Worm (Caenorhabditis elegans): ENCODE measurements around the gene ule-5.

The ule-5 gene

ce11 chrX:11909168-11909567 lies 26.2 kb downstream of the ule-5 start:
- TF ChIP-seq elt-2 (tag; optimal IDR thresholded peaks at IDR 0.05) (peak; percentile 89), pqm-1 (tag; optimal IDR thresholded peaks at IDR 0.05) (peak; percentile 80), tbx-2 (tag; optimal IDR thresholded peaks at IDR 0.05) (no peak), lin-39 (tag; optimal IDR thresholded peaks at IDR 0.05) (no peak), zag-1 (tag; optimal IDR thresholded peaks at IDR 0.05) (no peak), mml-1 (tag; optimal IDR thresholded peaks at IDR 0.05) (no peak), skn-1 (tag; optimal IDR thresholded peaks at IDR 0.05) (peak; percentile 7), daf-12 (tag; optimal IDR thresholded peaks at IDR 0.05) (no peak), jun-1 (tag; optimal IDR thresholded peaks at IDR 0.05) (no peak), nhr-23 (tag; optimal IDR thresholded peaks at IDR 0.05) (no peak), lin-15B (tag; optimal IDR thresholded peaks at IDR 0.05) (no peak), nfya-1 (tag; optimal IDR thresholded peaks at IDR 0.05; ENCODE audit: insufficient read depth) (no peak), fkh-10 (GFP tag; optimal IDR thresholded peaks at IDR 0.05) (no peak), R02D3.7 (tag; optimal IDR thresholded peaks at IDR 0.05) (no peak), pha-4 (tag; optimal IDR thresholded peaks at IDR 0.05) (peak; percentile 37), lsy-12 (tag; optimal IDR thresholded peaks at IDR 0.05) (no peak), snpc-4 (tag; optimal IDR thresholded peaks at IDR 0.05) (no peak), ZK546.5 (tag; optimal IDR thresholded peaks at IDR 0.05) (no peak)

- TF ChIP-seq elt-2 (tag; optimal IDR thresholded peaks at IDR 0.05) (peak; percentile 73), nhr-76 (tag; optimal IDR thresholded peaks at IDR 0.05) (no peak)
These were observed 27.1 kb downstream of the ule-5 start, which contains the start of gene Y62H9A.15 for ce11 chrX:11910046-11910445. TSS of gene Y62H9A.15 (minus strand) at chrX:11910145.

ce11 chrX:11913824-11914223 lies 30.9 kb downstream of the ule-5 start, which contains the start of gene Y62H9A.12:
TSS of gene Y62H9A.12 (plus strand) at chrX:11914124.
- no peak for TF ChIP-seq ZK546.5 (tag; optimal IDR thresholded peaks at IDR 0.05)
- no peak for TF ChIP-seq skn-1 (tag; optimal IDR thresholded peaks at IDR 0.05)
- TF ChIP-seq R02D3.7 (tag; optimal IDR thresholded peaks at IDR 0.05), result no peak
- no peak for TF ChIP-seq ceh-9 (tag; optimal IDR thresholded peaks at IDR 0.05)
- no peak for TF ChIP-seq nhr-43 (tag; optimal IDR thresholded peaks at IDR 0.05; ENCODE audit: poor library complexity, severe bottlenecking)
- no peak for TF ChIP-seq ceh-82 (tag; optimal IDR thresholded peaks at IDR 0.05)
- TF ChIP-seq ceh-16 (tag; optimal IDR thresholded peaks at IDR 0.05), result no peak
- no peak for TF ChIP-seq fkh-2 (tag; optimal IDR thresholded peaks at IDR 0.05)
- TF ChIP-seq nhr-23 (tag; optimal IDR thresholded peaks at IDR 0.05), result no peak
- TF ChIP-seq hmg-11 (tag; optimal IDR thresholded peaks at IDR 0.05), result no peak
- TF ChIP-seq pha-4 (tag; optimal IDR thresholded peaks at IDR 0.05), result no peak
- no peak for TF ChIP-seq snpc-4 (tag; optimal IDR thresholded peaks at IDR 0.05)

ce11 chrX:11916705-11917104 lies 33.8 kb downstream of the ule-5 start, which contains the start of gene Y62H9A.13:
TSS of gene Y62H9A.13 (plus strand) at chrX:11917005.
- TF ChIP-seq ceh-82 (tag; optimal IDR thresholded peaks at IDR 0.05) (no peak), fkh-2 (tag; optimal IDR thresholded peaks at IDR 0.05) (no peak), egl-27 (tag; optimal IDR thresholded peaks at IDR 0.05) (no peak), egl-5 (tag; optimal IDR thresholded peaks at IDR 0.05) (no peak), lin-39 (tag; optimal IDR thresholded peaks at IDR 0.05) (no peak), ceh-16 (tag; optimal IDR thresholded peaks at IDR 0.05) (no peak), unc-39 (tag; optimal IDR thresholded peaks at IDR 0.05) (no peak), nhr-76 (tag; optimal IDR thresholded peaks at IDR 0.05) (no peak), nhr-11 (tag; optimal IDR thresholded peaks at IDR 0.05) (no peak), pqm-1 (tag; optimal IDR thresholded peaks at IDR 0.05) (no peak)

DNA sequence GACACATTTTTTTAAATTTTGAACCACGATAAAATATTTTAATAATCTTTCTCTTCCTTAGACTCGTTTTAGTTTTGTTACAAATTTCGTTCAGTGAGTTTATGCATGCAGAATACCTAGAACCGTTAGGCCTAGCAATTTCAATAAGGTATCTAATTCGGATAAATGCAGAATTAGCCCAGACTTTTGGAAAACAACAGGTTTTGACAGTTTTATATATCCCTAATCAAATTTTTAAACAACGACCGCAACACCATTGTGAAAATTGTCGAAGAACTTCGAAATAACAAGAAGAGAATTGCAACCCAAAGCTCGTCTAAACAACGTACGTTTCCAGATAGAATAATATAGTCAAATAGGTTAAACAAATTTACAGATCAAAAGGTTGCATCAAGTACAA lies 35.1 kb downstream of the ule-5 start, which contains the start of gene Y62H9A.16:
Gene Y62H9A.16, plus strand, starts transcription at position 301 of the 400 bp plus-strand sequence.
- TF ChIP-seq ceh-9 (tag; optimal IDR thresholded peaks at IDR 0.05) (no peak), elt-3 (tag; optimal IDR thresholded peaks at IDR 0.05) (no peak), tbx-2 (tag; optimal IDR thresholded peaks at IDR 0.05) (no peak), R02D3.7 (tag; optimal IDR thresholded peaks at IDR 0.05) (no peak), daf-12 (tag; optimal IDR thresholded peaks at IDR 0.05) (no peak), nhr-76 (tag; optimal IDR thresholded peaks at IDR 0.05) (no peak), nhr-12 (tag; optimal IDR thresholded peaks at IDR 0.05) (no peak), nhr-25 (tag; optimal IDR thresholded peaks at IDR 0.05) (no peak), egl-27 (tag; optimal IDR thresholded peaks at IDR 0.05) (no peak), jun-1 (tag; optimal IDR thresholded peaks at IDR 0.05) (no peak)

Data from whole organism, L3 larva.